Fruit fly (Drosophila melanogaster) whole organism, embryonic: ENCODE results near the gene Sfp26Ad.

Experiments
- CG17186 ChIP-seq: fragments of 200-800 bp; sonication (Bioruptor generic); optimal IDR thresholded peaks from 3 replicates; lab custom pipeline; 2017; ENCODE audit warnings: missing biosample characterization, missing genetic modification reagents, missing genetic modification characterization
- CG3163 ChIP-seq: fragments of 200-800 bp; sonication (Bioruptor generic); optimal IDR thresholded peaks from 3 replicates; lab custom pipeline; 2016; ENCODE audit warnings: missing biosample characterization, missing genetic modification characterization
- lola ChIP-seq, 3 experiments: fragments of >200 bp in 2 of 3; fragments of 200-800 bp in 1 of 3; sonication (Bioruptor generic) in 1 of 3; optimal IDR thresholded peaks; 2 replicates each; lab custom pipeline; 2017 to 2019; ENCODE audit warnings: missing biosample characterization in 3 of 3, missing genetic modification characterization in 3 of 3, mild to moderate bottlenecking in 1 of 3, moderate library complexity in 1 of 3

DNA sequence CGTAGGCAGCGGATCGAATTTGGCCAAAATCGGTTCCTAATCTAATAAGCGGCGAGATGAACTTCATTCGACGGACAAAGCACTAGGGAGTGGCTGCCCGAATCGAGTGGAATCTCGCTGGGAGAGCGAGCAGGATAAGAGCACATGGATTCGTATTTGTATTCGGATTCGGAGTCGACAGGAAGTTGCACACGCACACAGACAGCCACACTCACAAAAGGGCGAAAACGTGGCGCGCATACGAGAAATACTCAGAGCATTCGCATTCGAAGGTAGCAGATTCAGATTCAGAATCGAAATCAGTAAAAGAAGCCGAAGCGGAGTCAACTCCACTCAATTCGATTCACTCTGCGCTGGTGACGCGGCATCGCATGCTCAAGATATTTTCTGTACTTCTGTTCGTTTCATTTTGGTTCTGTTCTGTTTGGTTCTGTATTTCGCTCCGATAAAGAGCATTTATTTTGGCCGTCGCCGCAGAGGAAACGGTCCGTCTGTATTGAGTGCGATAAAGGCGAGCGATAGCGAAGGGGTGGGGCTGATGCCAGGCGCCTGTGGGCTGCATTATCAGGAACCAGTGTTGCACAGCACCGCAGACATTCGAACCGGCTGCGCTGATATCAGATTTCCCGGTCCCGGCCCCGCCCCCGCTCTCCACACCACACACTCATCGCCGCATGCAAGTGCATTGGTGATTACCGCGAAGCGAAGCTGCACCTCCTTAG is 35.4 kb upstream of the Sfp26Ad start:
- TF ChIP-seq lola (GFP tag; optimal IDR thresholded peaks at IDR 0.05; lab: Kevin White, UChicago) (no peak), CG3163 (GFP tag; lab: Kevin White, UChicago) (no peak), CG17186 (GFP tag; lab: Kevin White, UChicago) (no peak)
